Fruit fly (Drosophila melanogaster) whole organism, embryonic: ENCODE data around the gene CG7006.

Experiments used
- CG10654 ChIP-seq: fragments of 200-800 bp; sonication (Bioruptor generic); optimal IDR thresholded peaks from 2 replicates; lab custom pipeline; 2016; ENCODE audit warnings: missing biosample characterization, missing genetic modification characterization
- CG11398 ChIP-seq: fragments of 200-800 bp; sonication (Bioruptor generic); optimal IDR thresholded peaks from 2 replicates; lab custom pipeline; 2016; ENCODE audit warnings: missing biosample characterization, missing genetic modification characterization
- CG11504 ChIP-seq: fragments of 200-800 bp; sonication (Bioruptor generic); optimal IDR thresholded peaks from 3 replicates; lab custom pipeline; 2019; ENCODE audit warnings: missing biosample characterization, mild to moderate bottlenecking, missing genetic modification characterization, moderate library complexity
- CG11696 ChIP-seq: fragments of 200-800 bp; sonication (Bioruptor generic); IDR thresholded peaks from 2 replicates; pipeline ENCODE4 v1.3.6; 2022; ENCODE audit warnings: missing biosample characterization, missing genetic modification characterization
- CG12744 ChIP-seq: fragments of 200-800 bp; sonication (Bioruptor generic); optimal IDR thresholded peaks from 2 replicates; lab custom pipeline; 2016; ENCODE audit warnings: missing biosample characterization, missing genetic modification characterization
- CG16813 ChIP-seq: fragments of 200-800 bp; sonication (Bioruptor generic); IDR thresholded peaks from 3 replicates; pipeline ENCODE4 v1.3.6; 2022; ENCODE audit warnings: missing biosample characterization, missing genetic modification characterization; ENCODE audit not compliant: partially characterized antibody
- CG16863 ChIP-seq: fragments of 200-800 bp; sonication (Bioruptor generic); optimal IDR thresholded peaks from 3 replicates; lab custom pipeline; 2016; ENCODE audit warnings: missing biosample characterization, missing genetic modification characterization
- CG18262 ChIP-seq: fragments of 200-800 bp; optimal IDR thresholded peaks from 3 replicates; lab custom pipeline; 2019; ENCODE audit warnings: missing biosample characterization, mild to moderate bottlenecking, missing genetic modification characterization, moderate library complexity
- CG18764 ChIP-seq: fragments of 200-800 bp; sonication (Bioruptor generic); optimal IDR thresholded peaks from 3 replicates; lab custom pipeline; 2016; ENCODE audit warnings: missing biosample characterization, missing genetic modification characterization
- CG30431 ChIP-seq: fragments of 200-800 bp; sonication (Bioruptor generic); optimal IDR thresholded peaks from 2 replicates; lab custom pipeline; 2017; ENCODE audit warnings: missing biosample characterization, missing genetic modification characterization
- CG3281 ChIP-seq: fragments of 200-800 bp; sonication (Bioruptor generic); optimal IDR thresholded peaks from 3 replicates; lab custom pipeline; 2017; ENCODE audit warnings: missing biosample characterization, mild to moderate bottlenecking, missing genetic modification characterization
- CG3838 ChIP-seq: fragments of 200-800 bp; sonication (Bioruptor generic); optimal IDR thresholded peaks from 3 replicates; lab custom pipeline; 2016; ENCODE audit warnings: missing biosample characterization, missing genetic modification characterization
- CG4617 ChIP-seq: fragments of 200-800 bp; sonication (Bioruptor generic); optimal IDR thresholded peaks from 3 replicates; lab custom pipeline; 2016; ENCODE audit warnings: missing biosample characterization, missing genetic modification characterization, borderline replicate concordance
- CG4854 ChIP-seq: fragments of 200-800 bp; sonication (Bioruptor generic); optimal IDR thresholded peaks from 2 replicates; lab custom pipeline; 2016; ENCODE audit warnings: missing biosample characterization, missing genetic modification characterization, inconsistent platforms
- CG8944 ChIP-seq: fragments of 200-800 bp; sonication (Bioruptor generic); optimal IDR thresholded peaks from 3 replicates; lab custom pipeline; 2016; ENCODE audit warnings: missing biosample characterization, missing genetic modification characterization
- CG9609 ChIP-seq: fragments of 200-800 bp; sonication (Bioruptor generic); optimal IDR thresholded peaks from 3 replicates; lab custom pipeline; 2016; ENCODE audit warnings: missing biosample characterization, missing genetic modification characterization
- CoRest ChIP-seq: fragments of 200-800 bp; sonication (Bioruptor generic); optimal IDR thresholded peaks from 3 replicates; lab custom pipeline; 2018; ENCODE audit warnings: missing biosample characterization, mild to moderate bottlenecking, missing genetic modification characterization, moderate library complexity
- Dek ChIP-seq: fragments of 200-800 bp; sonication (Bioruptor generic); optimal IDR thresholded peaks from 3 replicates; lab custom pipeline; 2019; ENCODE audit warnings: missing biosample characterization, mild to moderate bottlenecking, missing genetic modification characterization, moderate library complexity
- Fer1 ChIP-seq: fragments of 200-800 bp; sonication (Bioruptor generic); optimal IDR thresholded peaks from 2 replicates; lab custom pipeline; 2017; ENCODE audit warnings: missing biosample characterization, mild to moderate bottlenecking, missing genetic modification characterization
- Fer3 ChIP-seq: fragments of 200-800 bp; sonication (Bioruptor generic); optimal IDR thresholded peaks from 2 replicates; lab custom pipeline; 2018; ENCODE audit warnings: missing biosample characterization, mild to moderate bottlenecking, missing genetic modification characterization, moderate library complexity
- Rx ChIP-seq: fragments of 200-800 bp; sonication (Bioruptor generic); IDR thresholded peaks from 2 replicates; pipeline ENCODE4 v1.3.6; 2022; ENCODE audit warnings: missing biosample characterization, missing genetic modification characterization
- Stat92E ChIP-seq, 3 experiments: fragments of >200 bp in 2 of 3; fragments of 200-800 bp in 1 of 3; sonication (Bioruptor generic) in 1 of 3; optimal IDR thresholded peaks; 2 replicates each; lab custom pipeline; 2017 to 2019; ENCODE audit warnings: missing biosample characterization in 3 of 3, missing genetic modification characterization in 3 of 3, mild to moderate bottlenecking in 1 of 3, moderate library complexity in 1 of 3
- ab ChIP-seq: fragments of 200-800 bp; sonication (Bioruptor generic); optimal IDR thresholded peaks from 2 replicates; lab custom pipeline; 2016; ENCODE audit warnings: missing biosample characterization, missing genetic modification characterization
- disco-r ChIP-seq: fragments of 200-800 bp; sonication (Bioruptor generic); optimal IDR thresholded peaks from 2 replicates; lab custom pipeline; 2016; ENCODE audit warnings: missing biosample characterization, missing genetic modification characterization
- dpn ChIP-seq, 2 experiments: fragments of 200-800 bp; sonication (Bioruptor generic); optimal IDR thresholded peaks; 3 replicates each; lab custom pipeline; 2016; ENCODE audit warnings: missing biosample characterization in 2 of 2, missing genetic modification characterization in 2 of 2
- esg ChIP-seq: fragments of 200-800 bp; sonication (Bioruptor generic); conservative IDR thresholded peaks from 2 replicates; pipeline ENCODE4 v1.3.6; 2022; ENCODE audit warnings: missing biosample characterization, missing genetic modification characterization
- ftz-f1 ChIP-seq: fragments of 200-800 bp; sonication (Bioruptor generic); optimal IDR thresholded peaks from 2 replicates; lab custom pipeline; 2016; ENCODE audit warnings: missing biosample characterization, missing genetic modification characterization
- gce ChIP-seq: fragments of 200-800 bp; sonication (Bioruptor generic); IDR thresholded peaks from 3 replicates; pipeline ENCODE4 v1.3.6; 2022; ENCODE audit warnings: missing biosample characterization, missing genetic modification characterization
- her ChIP-seq: fragments of 200-800 bp; sonication (Bioruptor generic); optimal IDR thresholded peaks from 2 replicates; lab custom pipeline; 2016; ENCODE audit warnings: missing biosample characterization, missing genetic modification characterization
- hkb ChIP-seq, 2 experiments: fragments of 200-800 bp in 1 of 2; fragments of >200 bp in 1 of 2; sonication (Bioruptor generic) in 1 of 2; IDR thresholded peaks in 1 of 2; optimal IDR thresholded peaks in 1 of 2; 2 replicates each; pipeline versions ENCODE4 v1.3.6 to Lab custom; 2017 to 2022; ENCODE audit warnings: missing biosample characterization in 1 of 2, missing genetic modification characterization in 1 of 2
- jigr1 ChIP-seq: fragments of 200-800 bp; sonication (Bioruptor generic); IDR thresholded peaks from 3 replicates; pipeline ENCODE4 v1.3.6; 2022; ENCODE audit warnings: missing biosample characterization, missing genetic modification characterization
- lilli ChIP-seq: fragments of 200-800 bp; sonication (Bioruptor generic); optimal IDR thresholded peaks from 3 replicates; lab custom pipeline; 2016; ENCODE audit warnings: missing biosample characterization, missing genetic modification characterization
- maf-S ChIP-seq: fragments of 200-800 bp; sonication (Bioruptor generic); optimal IDR thresholded peaks from 2 replicates; lab custom pipeline; 2016; ENCODE audit warnings: missing biosample characterization, missing genetic modification characterization
- nau ChIP-seq: fragments of 200-800 bp; sonication (Bioruptor generic); optimal IDR thresholded peaks from 3 replicates; lab custom pipeline; 2017; ENCODE audit warnings: missing biosample characterization, mild to moderate bottlenecking, missing genetic modification characterization, missing genetic modification reagents
- onecut ChIP-seq: fragments of 200-800 bp; sonication (Bioruptor generic); IDR thresholded peaks from 2 replicates; pipeline ENCODE4 v1.3.6; 2022; ENCODE audit warnings: missing biosample characterization, missing genetic modification characterization
- pb ChIP-seq: fragments of 200-800 bp; sonication (Bioruptor generic); optimal IDR thresholded peaks from 3 replicates; lab custom pipeline; 2016; ENCODE audit warnings: missing biosample characterization, missing genetic modification characterization
- prd ChIP-seq, 3 experiments: fragments of >200 bp in 2 of 3; fragments of 200-800 bp in 1 of 3; sonication (Bioruptor generic) in 1 of 3; optimal IDR thresholded peaks in 2 of 3; IDR thresholded peaks in 1 of 3; 2 replicates in 2 of 3; 3 replicates in 1 of 3; pipeline versions ENCODE4 v1.3.6 to Lab custom; 2017 to 2022; ENCODE audit warnings: missing biosample characterization in 1 of 3, missing genetic modification characterization in 1 of 3
- ranshi ChIP-seq: fragments of 200-800 bp; sonication (Bioruptor generic); IDR thresholded peaks from 2 replicates; pipeline ENCODE4 v1.3.6; 2022; ENCODE audit warnings: missing biosample characterization, missing genetic modification characterization
- sc ChIP-seq, 3 experiments: fragments of >200 bp in 2 of 3; fragments of 200-800 bp in 1 of 3; sonication (Bioruptor generic) in 1 of 3; optimal IDR thresholded peaks; 2 replicates in 2 of 3; 3 replicates in 1 of 3; lab custom pipeline; 2017; ENCODE audit warnings: mild to moderate bottlenecking in 1 of 3, missing biosample characterization in 1 of 3, missing genetic modification characterization in 1 of 3, missing genetic modification reagents in 1 of 3
- sens-2 ChIP-seq: fragments of 200-800 bp; sonication (Bioruptor generic); IDR thresholded peaks from 2 replicates; pipeline ENCODE4 v1.3.6; 2022; ENCODE audit warnings: missing biosample characterization, missing genetic modification characterization
- shn ChIP-seq: fragments of 200-800 bp; sonication (Bioruptor generic); optimal IDR thresholded peaks from 3 replicates; lab custom pipeline; 2016; ENCODE audit warnings: missing biosample characterization, missing genetic modification characterization
- ssp ChIP-seq: fragments of 200-800 bp; sonication (Bioruptor generic); IDR thresholded peaks from 2 replicates; pipeline ENCODE4 v1.3.6; 2022; ENCODE audit warnings: missing biosample characterization, missing genetic modification characterization
- tap ChIP-seq: fragments of 200-800 bp; optimal IDR thresholded peaks from 3 replicates; lab custom pipeline; 2019; ENCODE audit warnings: missing biosample characterization, mild to moderate bottlenecking, missing genetic modification characterization, moderate library complexity
- tgo ChIP-seq: fragments of 200-800 bp; sonication (Bioruptor generic); IDR thresholded peaks from 3 replicates; pipeline ENCODE4 v1.3.6; 2022; ENCODE audit warnings: missing biosample characterization, missing genetic modification characterization
- tin ChIP-seq: fragments of 200-800 bp; sonication (Bioruptor generic); optimal IDR thresholded peaks from 3 replicates; lab custom pipeline; 2016; ENCODE audit warnings: missing biosample characterization, missing genetic modification characterization
- trem ChIP-seq: fragments of 200-800 bp; optimal IDR thresholded peaks from 3 replicates; lab custom pipeline; 2019; ENCODE audit warnings: missing biosample characterization, mild to moderate bottlenecking, missing genetic modification characterization, moderate library complexity
- vnd ChIP-seq: fragments of 200-800 bp; sonication (Bioruptor generic); IDR thresholded peaks from 3 replicates; pipeline ENCODE4 v1.3.6; 2022; ENCODE audit warnings: missing biosample characterization, missing genetic modification characterization; ENCODE audit not compliant: partially characterized antibody
- vvl ChIP-seq: fragments of 200-800 bp; sonication (Bioruptor generic); IDR thresholded peaks from 2 replicates; pipeline ENCODE4 v1.3.6; 2022; ENCODE audit warnings: missing biosample characterization, missing genetic modification characterization

CG7006 gene

dm6 chr3R:24816993-24817854, 33.2 kb upstream of the CG7006 start, which contains the start of the genes CG5808 and Saf-B (continued):
- TF ChIP-seq ab (GFP tag; lab: Kevin White, UChicago) (no peak), CG16863 (GFP tag; lab: Kevin White, UChicago) (no peak), Stat92E (GFP tag; optimal IDR thresholded peaks at IDR 0.05; lab: Kevin White, UChicago) (no peak), Rx (GFP tag; lab: Robert Waterston, UW) (no peak), ssp (peak; percentile 66), lilli (GFP tag; lab: Kevin White, UChicago) (peak; percentile 38), CG9609 (GFP tag; lab: Kevin White, UChicago) (no peak), tin (GFP tag; lab: Kevin White, UChicago) (peak; percentile 55), shn (GFP tag; lab: Kevin White, UChicago) (no peak), CG3838 (GFP tag; lab: Kevin White, UChicago) (no peak), CG11504 (no peak), dpn (GFP tag; optimal IDR thresholded peaks at IDR 0.05; lab: Kevin White, UChicago) (peak in 1 of 2 experiments; percentile 32), sc (optimal IDR thresholded peaks at IDR 0.05; lab: Kevin White, UChicago) (no peak), sc (GFP tag; optimal IDR thresholded peaks at IDR 0.05; lab: Kevin White, UChicago) (no peak), prd (optimal IDR thresholded peaks at IDR 0.05; lab: Kevin White, UChicago) (no peak), prd (GFP tag; IDR thresholded peaks at IDR 0.05; lab: Robert Waterston, UW) (peak; percentile 65), CG10654 (GFP tag; lab: Kevin White, UChicago) (peak; percentile 60), tap (tag; lab: Kevin White, UChicago) (no peak), Fer3 (tag; lab: Kevin White, UChicago) (peak; percentile 19), esg (GFP tag; lab: Robert Waterston, UW) (peak; percentile 33; the same call in 1 of the 2 replicates), gce (GFP tag; lab: Robert Waterston, UW) (no peak), pb (GFP tag; lab: Kevin White, UChicago) (no peak), sens-2 (GFP tag; lab: Robert Waterston, UW) (no peak), tgo (peak; percentile 63), jigr1 (GFP tag; lab: Robert Waterston, UW) (no peak), nau (GFP tag; lab: Kevin White, UChicago) (no peak), CG30431 (GFP tag; lab: Kevin White, UChicago) (no peak), Dek (tag; lab: Kevin White, UChicago) (peak; percentile 33), vvl (GFP tag; lab: Robert Waterston, UW) (peak; percentile 68), CG18262 (tag; lab: Kevin White, UChicago) (no peak), CG4617 (peak; percentile 39), disco-r (GFP tag; lab: Kevin White, UChicago) (no peak), CG8944 (no peak), onecut (GFP tag; lab: Robert Waterston, UW) (no peak), CG11398 (GFP tag; lab: Kevin White, UChicago) (no peak), CG3281 (GFP tag; lab: Kevin White, UChicago) (no peak), maf-S (GFP tag; lab: Kevin White, UChicago) (no peak), CoRest (peak; percentile 65), CG16813 (GFP tag; lab: Robert Waterston, UW) (peak; percentile 90), CG12744 (GFP tag; lab: Kevin White, UChicago) (no peak), CG4854 (GFP tag; lab: Kevin White, UChicago) (no peak), ftz-f1 (GFP tag; lab: Kevin White, UChicago) (peak; percentile 38), hkb (optimal IDR thresholded peaks at IDR 0.05; lab: Kevin White, UChicago) (no peak), hkb (GFP tag; IDR thresholded peaks at IDR 0.05; lab: Robert Waterston, UW) (no peak), CG11696 (GFP tag; lab: Robert Waterston, UW) (no peak), Fer1 (no peak), vnd (GFP tag; lab: Robert Waterston, UW) (peak; percentile 88), ranshi (GFP tag; lab: Robert Waterston, UW) (no peak), CG18764 (GFP tag; lab: Kevin White, UChicago) (no peak), her (GFP tag; lab: Kevin White, UChicago) (no peak), trem (tag; lab: Kevin White, UChicago) (peak; percentile 68)
